Worm (Caenorhabditis elegans) whole organism, late embryonic: ENCODE measurements around the gene Y73F4A.2.

Source experiments
- ceh-18 ChIP-seq: sonication (generic microtip); optimal IDR thresholded peaks from 2 replicates; lab custom pipeline; 2016; ENCODE audit warnings: missing genetic modification characterization, missing compliant biosample characterization
- ceh-24 ChIP-seq: sonication (generic microtip); optimal IDR thresholded peaks from 2 replicates; lab custom pipeline; 2016; ENCODE audit warnings: mild to moderate bottlenecking, missing genetic modification characterization, missing compliant biosample characterization
- ceh-6 ChIP-seq: fragments of 200-800 bp; sonication (Bioruptor generic); optimal IDR thresholded peaks from 2 replicates; lab custom pipeline; 2018; ENCODE audit warnings: mild to moderate bottlenecking, missing genetic modification characterization, missing compliant biosample characterization
- fkh-6 ChIP-seq: sonication (generic microtip); optimal IDR thresholded peaks from 2 replicates; lab custom pipeline; 2016; ENCODE audit warnings: missing genetic modification characterization, missing compliant biosample characterization

- TF ChIP-seq ceh-24 (tag; lab: Kevin White, UChicago) (no peak), ceh-6 (GFP tag; lab: Kevin White, UChicago) (no peak), fkh-6 (tag; lab: Kevin White, UChicago) (no peak), ceh-18 (tag; lab: Kevin White, UChicago) (no peak)
Observed at ce11 chrIV:9090538-9091195, 47.5 kb upstream of the Y73F4A.2 start.
